Worm (Caenorhabditis elegans): Measurements from ENCODE around the gene F54C8.1.
A peak's percentile ranks its signal among the peaks of the same experiment; 100 is the strongest.

F54C8.1 gene

DNA sequence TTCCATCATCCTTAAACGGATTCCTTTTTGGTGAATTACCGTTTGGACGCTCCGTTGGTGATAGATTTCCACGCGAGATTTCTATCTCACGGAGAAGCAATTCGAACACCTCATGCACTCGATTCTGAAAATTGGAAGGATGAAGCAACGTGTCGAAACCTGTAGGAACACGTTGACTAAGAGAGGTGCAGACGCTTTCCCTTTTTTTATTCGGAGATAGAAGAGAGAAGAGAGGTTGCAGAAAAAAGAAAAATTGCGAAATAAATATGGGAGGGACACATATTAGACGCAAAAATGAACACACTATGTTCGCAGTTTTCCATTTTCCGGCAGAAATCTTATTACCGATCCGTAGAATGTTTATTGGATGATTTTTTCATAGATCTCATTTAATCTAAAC lies 15.2 kb downstream of the F54C8.1 start:
- TF ChIP-seq ztf-29 (GFP tag; IDR thresholded peaks at IDR 0.05) (no peak), tab-1 (GFP tag; IDR thresholded peaks at IDR 0.05) (no peak), flt-1 (GFP tag; IDR thresholded peaks at IDR 0.05) (no peak), klf-2 (GFP tag; conservative IDR thresholded peaks at IDR 0.05) (no peak), med-1 (GFP tag; optimal IDR thresholded peaks at IDR 0.05; ENCODE audit: insufficient read depth) (no peak), ztf-23 (GFP tag; IDR thresholded peaks at IDR 0.05) (no peak), ref-1 (GFP tag; conservative IDR thresholded peaks at IDR 0.05) (no peak), T22C8.4 (GFP tag; IDR thresholded peaks at IDR 0.05) (no peak), cog-1 (tag; optimal IDR thresholded peaks at IDR 0.05) (no peak)

DNA sequence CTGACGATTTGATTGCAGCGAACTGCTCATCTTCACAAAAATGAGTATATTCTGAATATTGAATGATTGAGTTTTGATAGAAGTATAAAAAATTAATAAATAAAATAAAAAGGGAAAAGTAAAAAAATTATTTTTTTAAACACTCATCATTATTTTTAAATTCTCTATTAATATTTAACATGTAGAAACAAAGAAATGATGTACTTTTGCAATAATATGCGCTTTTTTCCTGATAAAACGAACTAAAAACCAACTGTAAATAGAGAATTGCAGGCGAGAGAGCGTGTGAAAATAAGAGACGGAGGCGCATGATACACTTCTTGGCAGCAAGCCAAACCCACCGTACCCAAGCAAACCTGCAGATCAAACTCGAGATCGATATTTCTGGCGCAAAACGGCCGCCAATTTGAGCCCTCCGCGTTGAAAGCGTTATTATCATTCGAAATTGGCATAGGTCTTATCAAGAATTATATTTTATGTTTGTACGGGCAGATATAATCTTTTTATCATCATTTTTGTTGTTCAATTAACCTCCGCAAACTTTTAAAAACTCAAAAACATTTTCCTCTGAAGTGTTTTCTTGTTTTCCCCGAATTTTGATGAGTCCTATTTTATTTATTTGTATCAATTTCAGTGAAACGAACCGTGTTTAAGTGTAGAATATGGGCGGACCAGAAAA lies 16.6 kb downstream of the F54C8.1 start, which contains the start of the genes rheb-1 and spk-1:
rheb-1 (minus strand) TSS at position 51 of the 679 bp plus-strand sequence.
spk-1 (plus strand) TSS at position 629 of the 679 bp plus-strand sequence.
- peak; percentile 82 for TF ChIP-seq T22C8.4 (GFP tag; IDR thresholded peaks at IDR 0.05)
- peak; percentile 34 for TF ChIP-seq cog-1 (tag; optimal IDR thresholded peaks at IDR 0.05)
- no peak for TF ChIP-seq ref-1 (GFP tag; conservative IDR thresholded peaks at IDR 0.05)
- TF ChIP-seq ztf-29 (GFP tag; IDR thresholded peaks at IDR 0.05): peak; percentile 69
- TF ChIP-seq flt-1 (GFP tag; IDR thresholded peaks at IDR 0.05): 0 out of 2 replicates have a peak, but pooled peaks have one; percentile 43

DNA sequence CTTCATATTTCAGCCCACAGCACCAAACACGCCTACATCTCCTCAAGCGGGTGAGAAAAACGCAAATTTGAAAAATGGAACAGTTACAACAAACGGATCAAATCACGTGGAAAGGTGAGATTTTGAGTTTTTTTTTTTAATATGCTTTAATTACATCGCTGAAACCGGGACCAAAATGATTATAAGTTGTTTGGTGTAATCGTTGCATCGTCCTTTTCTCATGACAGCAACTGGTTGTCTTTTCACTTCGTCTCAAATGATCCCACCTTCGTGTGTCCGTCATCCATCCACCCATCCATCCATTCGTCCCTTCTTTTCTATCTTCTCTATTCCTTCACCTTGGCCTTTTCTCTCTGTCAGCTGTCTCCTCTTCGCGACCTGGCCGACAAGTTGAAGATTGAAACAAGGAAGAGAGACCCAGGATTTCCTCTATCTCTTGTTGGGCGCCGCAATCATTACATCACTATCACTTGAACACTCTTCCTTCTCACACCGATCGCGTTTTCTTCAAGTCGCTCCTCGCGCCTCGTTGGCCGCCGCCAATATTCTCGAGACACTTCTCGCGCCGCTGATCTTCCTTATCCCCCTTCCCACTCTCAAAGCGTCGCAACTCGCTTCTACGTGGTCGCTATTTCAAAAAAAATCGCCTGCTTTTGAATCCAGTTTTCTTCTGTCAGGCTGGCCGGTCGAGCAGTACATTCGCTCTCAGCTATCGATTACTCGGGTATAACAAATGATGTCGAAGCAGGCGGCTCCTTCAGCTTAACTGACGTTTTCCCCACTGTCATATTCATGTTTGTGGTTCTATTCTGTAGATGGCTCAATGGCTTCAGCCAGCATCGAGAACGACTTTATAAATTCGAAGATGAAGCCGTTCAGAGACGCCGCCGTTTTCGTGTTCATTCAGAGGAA lies 17.9 kb downstream of the F54C8.1 start:
- TF ChIP-seq T22C8.4 (GFP tag; IDR thresholded peaks at IDR 0.05) (0 out of 2 replicates have a peak, but pooled peaks have one; percentile 21), med-1 (GFP tag; optimal IDR thresholded peaks at IDR 0.05; ENCODE audit: insufficient read depth) (no peak)

DNA sequence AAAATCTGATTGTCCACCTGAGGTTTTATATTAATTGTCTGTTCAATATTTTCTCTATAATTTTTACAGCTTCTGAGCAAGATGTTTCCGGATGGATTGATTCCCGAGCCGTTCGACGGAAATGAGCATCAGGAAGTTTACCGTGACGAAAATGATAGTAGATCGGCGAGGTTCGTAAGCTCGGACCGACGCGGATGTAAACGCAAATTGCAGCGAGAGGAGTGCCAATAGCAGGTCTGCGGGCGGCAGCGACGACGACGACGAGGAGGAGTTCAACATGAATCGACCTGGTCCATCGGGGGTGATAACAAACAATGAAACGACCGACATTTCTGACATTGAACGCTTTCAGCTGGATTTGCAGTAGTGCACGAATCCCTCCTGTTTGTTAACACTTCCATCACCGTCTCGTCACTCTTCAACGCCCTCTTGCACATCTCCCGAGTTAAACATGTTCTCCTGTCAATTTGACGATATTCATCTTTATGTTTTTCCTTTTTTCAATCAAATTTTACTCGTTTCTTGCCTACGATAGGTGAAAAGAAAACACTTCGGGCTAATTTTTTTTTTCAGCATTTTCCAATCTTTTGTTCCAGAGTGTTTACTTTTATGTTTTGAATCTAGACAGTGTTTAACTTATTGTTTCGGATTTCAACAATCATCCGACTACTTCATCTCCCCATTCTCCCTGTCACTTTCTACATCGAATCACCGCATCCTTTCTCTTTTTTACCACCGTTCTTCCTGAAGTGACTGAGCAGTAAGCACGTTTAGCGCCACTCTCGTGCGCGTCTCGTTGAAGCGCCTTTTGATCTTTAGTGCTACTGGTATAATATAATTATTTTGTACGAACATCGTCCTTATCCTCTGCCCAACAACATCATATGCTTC lies 22.6 kb downstream of the F54C8.1 start:
- TF ChIP-seq flt-1 (GFP tag; IDR thresholded peaks at IDR 0.05) (no peak), klf-2 (GFP tag; conservative IDR thresholded peaks at IDR 0.05) (no peak), ztf-29 (GFP tag; IDR thresholded peaks at IDR 0.05) (no peak), med-1 (GFP tag; optimal IDR thresholded peaks at IDR 0.05; ENCODE audit: insufficient read depth) (no peak), ref-1 (GFP tag; conservative IDR thresholded peaks at IDR 0.05) (no peak), tab-1 (GFP tag; IDR thresholded peaks at IDR 0.05) (no peak), cog-1 (tag; optimal IDR thresholded peaks at IDR 0.05) (no peak), T22C8.4 (GFP tag; IDR thresholded peaks at IDR 0.05) (no peak), ztf-23 (GFP tag; IDR thresholded peaks at IDR 0.05) (no peak)

DNA sequence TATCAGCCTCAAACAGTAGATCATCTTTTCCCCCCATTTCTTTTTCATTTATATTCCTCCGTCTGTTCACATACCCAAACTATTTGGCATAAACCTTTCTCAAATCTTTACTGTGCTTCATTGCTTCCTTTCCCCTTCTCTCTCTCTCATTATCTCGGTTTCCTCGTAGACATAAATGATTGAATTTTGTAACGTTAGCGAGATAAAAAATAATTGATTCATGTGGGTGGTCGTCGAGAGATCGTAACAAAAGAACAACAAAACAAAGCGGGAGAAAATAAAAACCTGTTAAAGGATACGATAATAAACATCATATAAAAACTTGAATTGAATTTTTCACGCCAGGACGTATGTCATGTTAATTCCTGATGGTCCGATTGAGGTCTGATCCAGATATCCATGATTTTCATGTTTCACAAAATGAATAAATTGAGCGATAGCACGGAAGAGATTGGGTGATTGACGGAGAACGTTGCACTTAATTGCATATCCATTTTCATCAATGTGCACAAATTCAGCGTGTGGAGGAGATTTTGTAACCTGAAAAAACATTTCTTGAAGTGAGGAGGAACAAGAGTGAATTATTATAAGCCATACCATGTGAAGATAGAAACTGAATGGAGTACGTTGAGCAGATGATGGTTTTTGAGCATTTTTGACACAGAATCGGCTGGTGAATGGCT lies 23.4 kb downstream of the F54C8.1 start:
- TF ChIP-seq ztf-23 (GFP tag; IDR thresholded peaks at IDR 0.05): no peak
- TF ChIP-seq med-1 (GFP tag; optimal IDR thresholded peaks at IDR 0.05; ENCODE audit: insufficient read depth): peak; percentile 5

DNA sequence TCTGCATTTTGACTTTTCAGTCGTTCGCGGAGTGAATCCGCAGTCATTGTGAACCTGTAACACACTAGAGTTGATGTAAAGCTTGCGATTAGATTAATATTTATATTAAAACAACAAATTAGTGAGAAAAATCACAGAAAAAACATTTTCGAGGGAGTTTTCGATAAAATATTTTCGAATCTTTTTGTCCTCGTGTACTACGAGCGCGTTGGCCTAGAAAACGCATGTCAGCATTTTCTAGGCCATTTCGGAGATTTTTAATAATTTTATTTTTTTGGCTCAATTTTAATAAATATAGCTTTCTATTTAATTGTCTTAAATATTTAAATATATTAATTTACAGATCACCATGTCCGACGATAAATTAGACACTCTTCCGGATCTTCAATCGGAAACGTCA lies 25.9 kb downstream of the F54C8.1 start, which contains the start of gene B0464.9:
B0464.9 (plus strand) TSS at position 344 of the 400 bp plus-strand sequence.
- TF ChIP-seq T22C8.4 (GFP tag; IDR thresholded peaks at IDR 0.05) (peak; percentile 6; the same call in 1 of the 2 replicates), ztf-23 (GFP tag; IDR thresholded peaks at IDR 0.05) (peak; percentile 43; the same call in 1 of the 2 replicates), flt-1 (GFP tag; IDR thresholded peaks at IDR 0.05) (no peak), tab-1 (GFP tag; IDR thresholded peaks at IDR 0.05) (no peak), med-1 (GFP tag; optimal IDR thresholded peaks at IDR 0.05; ENCODE audit: insufficient read depth) (no peak)

DNA sequence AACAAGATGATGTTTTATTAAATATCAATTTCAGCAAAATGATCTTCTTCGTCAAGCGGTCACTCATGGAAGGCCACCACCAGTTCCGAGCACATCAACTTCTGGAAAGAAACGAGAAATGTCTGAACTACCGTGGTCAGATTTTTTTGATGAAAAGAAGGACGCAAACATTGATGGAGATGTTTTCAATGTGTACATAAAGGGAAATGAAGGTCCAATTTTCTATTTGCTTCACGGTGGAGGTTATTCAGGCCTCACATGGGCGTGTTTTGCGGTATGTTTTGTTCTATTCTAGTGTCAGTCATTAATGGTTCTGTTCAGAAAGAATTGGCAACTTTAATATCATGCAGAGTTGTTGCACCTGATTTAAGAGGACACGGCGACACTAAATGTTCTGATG lies 26.4 kb downstream of the F54C8.1 start, which contains the start of gene B0464.6:
B0464.6 (minus strand) TSS at position 101 of the 400 bp plus-strand sequence.
- TF ChIP-seq ztf-23 (GFP tag; IDR thresholded peaks at IDR 0.05): no peak
- no peak for TF ChIP-seq med-1 (GFP tag; optimal IDR thresholded peaks at IDR 0.05; ENCODE audit: insufficient read depth)
- no peak for TF ChIP-seq T22C8.4 (GFP tag; IDR thresholded peaks at IDR 0.05)
- no peak for TF ChIP-seq ztf-29 (GFP tag; IDR thresholded peaks at IDR 0.05)
- TF ChIP-seq tab-1 (GFP tag; IDR thresholded peaks at IDR 0.05): no peak
- TF ChIP-seq klf-2 (GFP tag; conservative IDR thresholded peaks at IDR 0.05): no peak
- TF ChIP-seq cog-1 (tag; optimal IDR thresholded peaks at IDR 0.05): no peak
- TF ChIP-seq ref-1 (GFP tag; conservative IDR thresholded peaks at IDR 0.05): no peak
- no peak for TF ChIP-seq flt-1 (GFP tag; IDR thresholded peaks at IDR 0.05)

DNA sequence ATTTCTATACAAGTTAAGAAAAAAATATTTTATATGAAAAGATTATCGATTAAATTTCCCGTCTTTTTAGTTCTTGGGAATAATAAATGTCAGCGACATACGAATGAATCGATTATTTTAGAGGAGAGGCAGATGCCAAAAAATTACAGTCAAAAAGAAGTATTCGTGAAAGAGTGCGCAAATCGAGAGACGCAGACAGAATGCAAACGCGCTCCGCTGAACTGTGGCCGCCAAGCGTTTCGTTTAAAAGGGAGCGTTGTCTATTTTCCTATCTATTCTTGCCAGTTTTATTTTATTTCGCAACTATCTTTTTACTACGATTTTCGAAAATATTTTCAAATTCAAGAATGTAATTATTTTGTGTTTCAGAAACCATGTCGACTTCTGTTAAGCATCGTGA lies 27.6 kb downstream of the F54C8.1 start, which contains the start of gene baf-1:
baf-1 (plus strand) TSS at position 370 of the 400 bp plus-strand sequence.
- no peak for TF ChIP-seq ztf-23 (GFP tag; IDR thresholded peaks at IDR 0.05)
- TF ChIP-seq T22C8.4 (GFP tag; IDR thresholded peaks at IDR 0.05): peak; percentile 34; the same call in 1 of the 2 replicates

DNA sequence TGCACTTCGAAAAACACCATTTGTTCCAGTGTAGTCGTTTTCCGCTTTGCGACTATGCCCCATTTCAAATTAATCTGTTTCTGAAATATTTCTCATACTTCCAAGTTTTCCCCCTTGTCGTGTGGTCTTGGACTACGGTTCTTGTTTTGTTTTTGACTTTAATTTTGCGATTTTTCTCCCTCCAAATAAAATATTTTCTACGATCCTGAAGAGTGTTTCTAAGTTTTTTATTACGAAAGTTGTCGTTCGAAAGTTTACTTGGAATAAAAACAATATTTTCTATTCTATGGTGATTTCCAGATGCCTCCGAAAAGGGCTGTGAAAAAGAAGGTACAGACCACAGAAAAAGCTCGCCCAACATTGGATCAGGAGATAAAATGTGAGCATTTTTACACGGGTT lies 28.4 kb downstream of the F54C8.1 start, which contains the start of gene tag-342:
tag-342 (plus strand) TSS at position 301 of the 400 bp plus-strand sequence.
- TF ChIP-seq ztf-29 (GFP tag; IDR thresholded peaks at IDR 0.05): no peak
- TF ChIP-seq tab-1 (GFP tag; IDR thresholded peaks at IDR 0.05): no peak
- no peak for TF ChIP-seq ztf-23 (GFP tag; IDR thresholded peaks at IDR 0.05)
- TF ChIP-seq med-1 (GFP tag; optimal IDR thresholded peaks at IDR 0.05; ENCODE audit: insufficient read depth): no peak
- TF ChIP-seq cog-1 (tag; optimal IDR thresholded peaks at IDR 0.05): no peak
- no peak for TF ChIP-seq T22C8.4 (GFP tag; IDR thresholded peaks at IDR 0.05)
- TF ChIP-seq flt-1 (GFP tag; IDR thresholded peaks at IDR 0.05): no peak
- TF ChIP-seq ref-1 (GFP tag; conservative IDR thresholded peaks at IDR 0.05): no peak
- no peak for TF ChIP-seq klf-2 (GFP tag; conservative IDR thresholded peaks at IDR 0.05)

All from whole organism, midembryonic.